Worm (Caenorhabditis elegans) whole organism, L1 larva: Measurements from ENCODE around the gene Y97E10AR.1.
A peak's percentile ranks its signal among the peaks of the same experiment; 100 is the strongest.

ENCODE experiments used
- C04F5.9 ChIP-seq: sonication (generic microtip); optimal IDR thresholded peaks from 2 replicates; lab custom pipeline; 2016; ENCODE audit warnings: missing genetic modification characterization, missing compliant biosample characterization
- C34B4.2 ChIP-seq: sonication (generic microtip); optimal IDR thresholded peaks from 2 replicates; lab custom pipeline; 2017; ENCODE audit warnings: mild to moderate bottlenecking, missing genetic modification characterization, missing compliant biosample characterization
- alr-1 ChIP-seq: fragments of 200-800 bp; sonication (Bioruptor generic); optimal IDR thresholded peaks from 2 replicates; lab custom pipeline; 2018; ENCODE audit warnings: borderline replicate concordance, mild to moderate bottlenecking, missing genetic modification characterization, missing compliant biosample characterization
- blmp-1 ChIP-seq: fragments of 150-350 bp; optimal IDR thresholded peaks from 2 replicates; lab custom pipeline; 2014; ENCODE audit warnings: missing biosample characterization, missing genetic modification characterization
- ceh-63 ChIP-seq: fragments of 200-800 bp; sonication (Bioruptor generic); optimal IDR thresholded peaks from 2 replicates; lab custom pipeline; 2018; ENCODE audit warnings: mild to moderate bottlenecking, missing genetic modification characterization, missing compliant biosample characterization
- ceh-8 ChIP-seq: fragments of 200-800 bp; sonication (Bioruptor generic); optimal IDR thresholded peaks from 2 replicates; lab custom pipeline; 2018; ENCODE audit warnings: mild to moderate bottlenecking, missing genetic modification characterization, moderate library complexity, missing compliant biosample characterization
- ceh-88 ChIP-seq: fragments of 200-800 bp; sonication (Bioruptor generic); IDR thresholded peaks from 2 replicates; pipeline ENCODE4 v1.3.6; 2022; ENCODE audit warnings: missing genetic modification characterization, missing compliant biosample characterization
- ceh-90 ChIP-seq: sonication (generic microtip); optimal IDR thresholded peaks from 2 replicates; lab custom pipeline; 2016; ENCODE audit warnings: missing genetic modification characterization, missing compliant biosample characterization
- dpl-1 ChIP-seq, 3 experiments: fragments of 150-350 bp in 2 of 3; sonication (generic microtip) in 1 of 3; optimal IDR thresholded peaks; 2 replicates each; lab custom pipeline; 2014 to 2017; ENCODE audit warnings: missing biosample characterization in 3 of 3, missing genetic modification characterization in 3 of 3, missing genetic modification reagents in 3 of 3
- efl-1 ChIP-seq, 4 experiments: fragments of 150-350 bp; optimal IDR thresholded peaks in 3 of 4; peaks in 1 of 4; 1 replicate in 1 of 4; 2 replicates in 3 of 4; lab custom pipeline; 2014; ENCODE audit warnings: missing biosample characterization in 2 of 4, missing genetic modification characterization in 2 of 4, missing genetic modification reagents in 2 of 4
- egl-13 ChIP-seq: sonication (generic microtip); optimal IDR thresholded peaks from 2 replicates; lab custom pipeline; 2016; ENCODE audit warnings: missing genotype, missing genetic modification reagents, missing genetic modification characterization, missing compliant biosample characterization
- elt-3 ChIP-seq, 6 experiments: fragments of 150-350 bp in 1 of 6; sonication (generic microtip); optimal IDR thresholded peaks; 2 replicates each; lab custom pipeline; 2017 to 2018; ENCODE audit warnings: missing biosample characterization in 6 of 6, missing genetic modification characterization in 6 of 6, inconsistent platforms in 1 of 6
- ets-5 ChIP-seq: fragments of 200-800 bp; sonication (Bioruptor generic); IDR thresholded peaks from 2 replicates; pipeline ENCODE4 v1.3.6; 2022; ENCODE audit warnings: missing genetic modification characterization, missing compliant biosample characterization
- fkh-10 ChIP-seq: sonication (generic microtip); optimal IDR thresholded peaks from 2 replicates; lab custom pipeline; 2017; ENCODE audit warnings: missing biosample characterization, missing genetic modification reagents, missing genetic modification characterization
- fkh-4 ChIP-seq: sonication (generic microtip); optimal IDR thresholded peaks from 2 replicates; lab custom pipeline; 2016; ENCODE audit warnings: missing compliant biosample characterization, missing genetic modification characterization, borderline replicate concordance
- fos-1 ChIP-seq: fragments of 150-350 bp; optimal IDR thresholded peaks from 2 replicates; lab custom pipeline; 2014; ENCODE audit warnings: missing biosample characterization, missing genetic modification characterization
- grh-1 ChIP-seq: fragments of 200-800 bp; sonication (Bioruptor generic); IDR thresholded peaks from 2 replicates; pipeline ENCODE4 v1.3.6; 2022; ENCODE audit warnings: missing genetic modification reagents, missing genetic modification characterization, missing compliant biosample characterization
- hlh-17 ChIP-seq: fragments of 200-800 bp; sonication (Bioruptor generic); optimal IDR thresholded peaks from 2 replicates; lab custom pipeline; 2018; ENCODE audit warnings: missing genetic modification characterization, mild to moderate bottlenecking, missing compliant biosample characterization, moderate library complexity, borderline replicate concordance
- hpl-2 ChIP-seq: fragments of 150-350 bp; optimal IDR thresholded peaks from 2 replicates; lab custom pipeline; 2014; ENCODE audit warnings: missing biosample characterization, missing genetic modification reagents, missing genetic modification characterization
- isw-1 ChIP-seq: fragments of 200-800 bp; sonication (Bioruptor generic); IDR thresholded peaks from 2 replicates; pipeline ENCODE4 v1.3.6; 2022; ENCODE audit warnings: missing genetic modification characterization, missing compliant biosample characterization
- jun-1 ChIP-seq: fragments of 150-350 bp; optimal IDR thresholded peaks from 2 replicates; lab custom pipeline; 2014; ENCODE audit warnings: missing biosample characterization, missing genetic modification reagents, missing genetic modification characterization
- lin-15B ChIP-seq: fragments of 150-350 bp; sonication (generic microtip); optimal IDR thresholded peaks from 3 replicates; lab custom pipeline; 2014; ENCODE audit warnings: missing biosample characterization, missing genetic modification characterization
- lin-35 ChIP-seq, 2 experiments: fragments of 150-350 bp; optimal IDR thresholded peaks; 2 replicates each; lab custom pipeline; 2014; ENCODE audit warnings: missing biosample characterization in 2 of 2, missing genetic modification characterization in 2 of 2, missing genetic modification reagents in 2 of 2
- lin-39 ChIP-seq: fragments of 150-350 bp; optimal IDR thresholded peaks from 2 replicates; lab custom pipeline; 2014; ENCODE audit warnings: missing biosample characterization, missing genetic modification reagents, missing genetic modification characterization
- mab-9 ChIP-seq: fragments of 200-800 bp; sonication (Bioruptor generic); IDR thresholded peaks from 2 replicates; pipeline ENCODE4 v1.3.6; 2022; ENCODE audit warnings: missing genetic modification reagents, missing genetic modification characterization, missing compliant biosample characterization
- mdl-1 ChIP-seq, 2 experiments: fragments of 150-350 bp; optimal IDR thresholded peaks; 2 replicates each; lab custom pipeline; 2014 to 2017; ENCODE audit warnings: missing biosample characterization in 2 of 2, missing genetic modification characterization in 2 of 2, inconsistent platforms in 1 of 2
- nhr-11 ChIP-seq: fragments of 150-350 bp; optimal IDR thresholded peaks from 2 replicates; lab custom pipeline; 2014; ENCODE audit warnings: missing biosample characterization, missing genetic modification characterization
- nhr-12 ChIP-seq: sonication (generic microtip); optimal IDR thresholded peaks from 2 replicates; lab custom pipeline; 2017; ENCODE audit warnings: missing biosample characterization, missing genetic modification characterization
- nhr-20 ChIP-seq: sonication (generic microtip); optimal IDR thresholded peaks from 2 replicates; lab custom pipeline; 2016; ENCODE audit warnings: mild to moderate bottlenecking, missing genetic modification characterization, missing compliant biosample characterization
- nhr-237 ChIP-seq: fragments of 150-350 bp; optimal IDR thresholded peaks from 2 replicates; lab custom pipeline; 2014; ENCODE audit warnings: missing biosample characterization, missing genetic modification characterization
- nhr-28 ChIP-seq: fragments of 150-350 bp; optimal IDR thresholded peaks from 2 replicates; lab custom pipeline; 2014; ENCODE audit warnings: missing biosample characterization, missing genetic modification characterization
- nhr-84 ChIP-seq: sonication (generic microtip); optimal IDR thresholded peaks from 2 replicates; lab custom pipeline; 2017; ENCODE audit warnings: missing biosample characterization, missing genetic modification characterization
- nhr-90 ChIP-seq: sonication (generic microtip); optimal IDR thresholded peaks from 2 replicates; lab custom pipeline; 2016; ENCODE audit warnings: mild to moderate bottlenecking, missing genetic modification characterization, missing compliant biosample characterization; ENCODE audit not compliant: poor library complexity
- pqm-1 ChIP-seq: sonication (generic microtip); optimal IDR thresholded peaks from 3 replicates; lab custom pipeline; 2017; ENCODE audit warnings: missing biosample characterization, missing genetic modification characterization
- rnt-1 ChIP-seq: sonication (generic microtip); optimal IDR thresholded peaks from 2 replicates; lab custom pipeline; 2016; ENCODE audit warnings: mild to moderate bottlenecking, missing genetic modification characterization, moderate library complexity, missing compliant biosample characterization
- snpc-4 ChIP-seq: fragments of 150-350 bp; optimal IDR thresholded peaks from 2 replicates; lab custom pipeline; 2014; ENCODE audit warnings: missing biosample characterization, missing genetic modification characterization
- sox-4 ChIP-seq: sonication (generic microtip); optimal IDR thresholded peaks from 2 replicates; lab custom pipeline; 2016; ENCODE audit warnings: missing genetic modification characterization, missing compliant biosample characterization
- sup-37 ChIP-seq: fragments of 200-800 bp; sonication (Bioruptor generic); optimal IDR thresholded peaks from 2 replicates; lab custom pipeline; 2018; ENCODE audit warnings: mild to moderate bottlenecking, missing genetic modification characterization, missing compliant biosample characterization
- swsn-7 ChIP-seq: sonication (generic microtip); optimal IDR thresholded peaks from 2 replicates; lab custom pipeline; 2016; ENCODE audit warnings: missing genetic modification characterization, missing compliant biosample characterization
- tbx-2 ChIP-seq: sonication (generic microtip); optimal IDR thresholded peaks from 2 replicates; lab custom pipeline; 2016; ENCODE audit warnings: missing genetic modification characterization, missing compliant biosample characterization
- unc-130 ChIP-seq: fragments of 150-350 bp; optimal IDR thresholded peaks from 2 replicates; lab custom pipeline; 2017; ENCODE audit warnings: missing biosample characterization, missing genetic modification characterization, inconsistent platforms
- unc-30 ChIP-seq: sonication (generic microtip); optimal IDR thresholded peaks from 2 replicates; lab custom pipeline; 2017; ENCODE audit warnings: missing biosample characterization, missing genetic modification characterization
- unc-62 ChIP-seq: fragments of 150-350 bp; optimal IDR thresholded peaks from 2 replicates; lab custom pipeline; 2014; ENCODE audit warnings: missing biosample characterization, missing genetic modification reagents, missing genetic modification characterization
- unc-86 ChIP-seq: sonication (generic microtip); optimal IDR thresholded peaks from 2 replicates; lab custom pipeline; 2016; ENCODE audit warnings: missing genetic modification characterization, missing compliant biosample characterization
- unc-98 ChIP-seq: fragments of 200-800 bp; sonication (Bioruptor generic); IDR thresholded peaks from 2 replicates; pipeline ENCODE4 v1.3.6; 2022; ENCODE audit warnings: missing genetic modification characterization, missing compliant biosample characterization
- vab-15 ChIP-seq: sonication (generic microtip); optimal IDR thresholded peaks from 2 replicates; lab custom pipeline; 2017; ENCODE audit warnings: missing genotype, mild to moderate bottlenecking, missing genetic modification characterization, missing compliant biosample characterization
- zag-1 ChIP-seq: fragments of 150-350 bp; optimal IDR thresholded peaks from 2 replicates; lab custom pipeline; 2014; ENCODE audit warnings: missing biosample characterization, missing genetic modification characterization
- zip-4 ChIP-seq: fragments of 200-800 bp; sonication (Bioruptor generic); optimal IDR thresholded peaks from 2 replicates; lab custom pipeline; 2018; ENCODE audit warnings: mild to moderate bottlenecking, missing genetic modification characterization, moderate library complexity, missing compliant biosample characterization

Y97E10AR.1 gene

DNA sequence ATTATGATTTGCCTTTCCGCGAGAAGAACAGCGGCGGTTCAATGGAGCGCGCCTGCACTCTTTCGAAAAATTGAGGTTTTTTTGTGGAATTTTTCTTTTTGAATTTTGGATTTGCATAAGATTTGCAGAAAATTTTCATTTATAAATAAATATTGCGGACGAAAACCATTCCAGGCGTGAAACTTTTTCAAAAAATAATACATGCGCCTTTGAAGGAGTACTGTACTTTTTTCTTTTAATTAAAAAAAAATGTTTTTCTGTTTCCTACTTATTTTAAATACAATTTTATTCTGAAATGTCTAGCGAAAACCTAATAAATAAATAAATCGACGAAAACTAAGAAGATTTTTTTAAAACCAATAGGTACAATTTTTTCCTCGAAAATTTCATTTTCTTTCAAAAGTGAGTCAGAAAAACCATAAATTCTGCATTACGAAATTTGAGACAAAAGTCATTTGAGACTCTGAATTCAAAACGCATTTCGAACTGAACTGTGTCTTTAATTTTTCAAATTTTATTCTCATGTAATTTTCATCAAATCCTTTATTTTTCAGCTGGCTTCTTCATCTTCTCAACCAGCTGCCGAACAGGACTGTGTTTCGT lies 20.2 kb upstream of the Y97E10AR.1 start, which contains the start of gene F26D11.1:
Gene F26D11.1 (plus strand): TSS at position 553 of the 603 bp plus-strand sequence.
- TF ChIP-seq fos-1 (tag; lab: Kevin White, UChicago) (no peak), ceh-90 (tag; lab: Kevin White, UChicago) (no peak), dpl-1 (GFP tag; optimal IDR thresholded peaks at IDR 0.05; lab: Kevin White, UChicago) (peak in 1 of 3 experiments; percentile 3), elt-3 (tag; optimal IDR thresholded peaks at IDR 0.05; lab: Kevin White, UChicago) (peak in 1 of 6 experiments; percentile 16), lin-35 (GFP tag; optimal IDR thresholded peaks at IDR 0.05; lab: Kevin White, UChicago) (peak in 1 of 2 experiments; percentile 8)

DNA sequence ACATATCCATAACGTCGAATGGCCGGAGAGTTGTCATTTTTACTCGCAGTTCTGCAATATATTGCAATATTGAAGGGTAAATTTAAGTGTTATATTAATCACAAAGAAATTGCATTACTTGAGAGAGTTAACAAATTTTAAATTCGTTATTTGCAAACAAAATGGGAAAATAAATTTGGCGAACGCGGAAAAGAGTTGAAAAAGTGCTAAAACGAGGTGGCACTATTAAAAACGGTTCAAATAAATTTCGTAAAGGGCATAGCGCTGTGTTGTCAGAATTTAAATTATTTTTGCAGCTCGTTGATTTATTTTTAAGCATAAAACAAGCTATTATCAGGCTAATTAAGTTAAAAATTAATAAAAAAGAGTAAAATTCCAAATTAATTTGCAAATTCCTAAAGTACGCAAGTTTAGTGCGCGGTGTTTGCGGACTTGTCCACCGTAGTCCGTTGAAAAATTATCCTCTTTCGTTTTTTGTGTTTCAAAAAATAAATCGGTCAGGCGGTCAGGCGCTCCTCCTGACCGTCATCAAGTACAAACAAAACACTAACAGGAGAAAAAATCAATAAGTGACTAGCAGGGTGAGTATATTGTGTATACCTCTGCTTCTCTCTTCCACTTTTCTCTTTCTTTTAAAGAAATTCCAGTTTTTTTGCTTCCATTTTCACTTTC lies 17.7 kb upstream of the Y97E10AR.1 start, which contains the start of the genes natb-1 and abhd-12:
Gene natb-1 (minus strand): TSS at position 51 of the 672 bp plus-strand sequence.
Gene abhd-12 (plus strand): TSS at position 499 of the 672 bp plus-strand sequence.
- TF ChIP-seq vab-15 (tag; lab: Kevin White, UChicago), result no peak
- TF ChIP-seq rnt-1, result peak; percentile 20
- TF ChIP-seq alr-1 (tag; lab: Kevin White, UChicago), result no peak
- TF ChIP-seq grh-1, result no peak
- TF ChIP-seq C04F5.9 (tag; lab: Kevin White, UChicago), result no peak
- no peak for TF ChIP-seq ets-5 (GFP tag; lab: Robert Waterston, UW)
- no peak for TF ChIP-seq ceh-63 (GFP tag; lab: Kevin White, UChicago)
- no peak for TF ChIP-seq isw-1 (GFP tag; lab: Robert Waterston, UW)
- TF ChIP-seq C34B4.2 (tag; lab: Kevin White, UChicago), result no peak
- no peak for TF ChIP-seq lin-15B
- TF ChIP-seq zip-4 (GFP tag; lab: Kevin White, UChicago), result no peak
- no peak for TF ChIP-seq jun-1 (tag; lab: Kevin White, UChicago)
- peak; percentile 19 for TF ChIP-seq tbx-2 (tag; lab: Kevin White, UChicago)
- TF ChIP-seq hpl-2 (GFP tag; lab: Kevin White, UChicago), result no peak
- TF ChIP-seq lin-39 (tag; lab: Kevin White, UChicago), result no peak
- no peak for TF ChIP-seq zag-1
- no peak for TF ChIP-seq nhr-12
- no peak for TF ChIP-seq nhr-11 (tag; lab: Kevin White, UChicago)
- no peak for TF ChIP-seq sup-37
- TF ChIP-seq nhr-28 (tag; lab: Kevin White, UChicago), result no peak
- no peak for TF ChIP-seq fkh-4
- TF ChIP-seq swsn-7 (tag; lab: Kevin White, UChicago), result peak; percentile 27
- no peak for TF ChIP-seq sox-4
- TF ChIP-seq lin-35 (GFP tag; optimal IDR thresholded peaks at IDR 0.05; lab: Kevin White, UChicago), result peak; percentile 44 to 81
- no peak for TF ChIP-seq pqm-1 (tag; lab: Kevin White, UChicago)
- TF ChIP-seq hlh-17 (GFP tag; lab: Kevin White, UChicago), result no peak
- no peak for TF ChIP-seq nhr-90 (tag; lab: Kevin White, UChicago)
- TF ChIP-seq nhr-237 (tag; lab: Kevin White, UChicago), result no peak
- TF ChIP-seq egl-13 (tag; lab: Kevin White, UChicago), result no peak
- TF ChIP-seq ceh-8 (GFP tag; lab: Kevin White, UChicago), result no peak
- TF ChIP-seq nhr-84, result no peak
- no peak for TF ChIP-seq unc-86 (tag; lab: Kevin White, UChicago)
- TF ChIP-seq fkh-10, result no peak
- peak; percentile 64 for TF ChIP-seq blmp-1 (tag; lab: Kevin White, UChicago)
- TF ChIP-seq unc-130 (tag; lab: Kevin White, UChicago), result peak; percentile 57
- peak; percentile 39 to 43 for TF ChIP-seq efl-1 (optimal IDR thresholded peaks at IDR 0.05; lab: Kevin White, UChicago)
- peak; percentile 59 to 94 for TF ChIP-seq efl-1 (GFP tag; optimal IDR thresholded peaks at IDR 0.05 in 1 of 2; lab: Kevin White, UChicago)
- TF ChIP-seq snpc-4 (tag; lab: Kevin White, UChicago), result no peak
- TF ChIP-seq mdl-1 (tag; optimal IDR thresholded peaks at IDR 0.05; lab: Kevin White, UChicago), result peak in 1 of 2 experiments; percentile 52
- TF ChIP-seq ceh-88 (GFP tag; lab: Robert Waterston, UW), result no peak
- no peak for TF ChIP-seq unc-98 (GFP tag; lab: Robert Waterston, UW)
- peak; percentile 54 for TF ChIP-seq nhr-20
- no peak for TF ChIP-seq unc-30
- TF ChIP-seq mab-9 (GFP tag; lab: Robert Waterston, UW), result no peak
- no peak for TF ChIP-seq unc-62 (GFP tag; lab: Kevin White, UChicago)
